Worm (Caenorhabditis elegans) whole organism, early embryonic: ENCODE measurements around the gene Y51H4A.22.

Experiments used
- B0310.2 ChIP-seq: sonication (generic microtip); optimal IDR thresholded peaks from 2 replicates; lab custom pipeline; 2016; ENCODE audit warnings: mild to moderate bottlenecking, missing genetic modification characterization, missing compliant biosample characterization
- F13C5.2 ChIP-seq: sonication (generic microtip); optimal IDR thresholded peaks from 2 replicates; lab custom pipeline; 2017; ENCODE audit warnings: mild to moderate bottlenecking, missing genetic modification characterization, inconsistent platforms, missing compliant biosample characterization
- aly-1 ChIP-seq: sonication (generic microtip); optimal IDR thresholded peaks from 2 replicates; lab custom pipeline; 2016; ENCODE audit warnings: missing genetic modification characterization, missing compliant biosample characterization
- ama-1 ChIP-seq: fragments of 150-350 bp; optimal IDR thresholded peaks from 2 replicates; lab custom pipeline; 2014
- ceh-13 ChIP-seq: fragments of 200-800 bp; sonication (Bioruptor generic); optimal IDR thresholded peaks from 2 replicates; lab custom pipeline; 2018; ENCODE audit warnings: mild to moderate bottlenecking, missing genetic modification characterization, missing compliant biosample characterization
- ceh-36 ChIP-seq: sonication (generic microtip); optimal IDR thresholded peaks from 2 replicates; lab custom pipeline; 2016; ENCODE audit warnings: missing genetic modification characterization, inconsistent platforms, missing compliant biosample characterization
- ets-7 ChIP-seq: sonication (generic microtip); optimal IDR thresholded peaks from 2 replicates; lab custom pipeline; 2016; ENCODE audit warnings: missing genotype, missing genetic modification characterization, missing compliant biosample characterization
- flt-1 ChIP-seq: fragments of 200-800 bp; sonication (Bioruptor generic); IDR thresholded peaks from 2 replicates; pipeline ENCODE4 v1.3.6; 2022; ENCODE audit warnings: missing genetic modification characterization, missing compliant biosample characterization
- hmbx-1 ChIP-seq: sonication (generic microtip); optimal IDR thresholded peaks from 2 replicates; lab custom pipeline; 2016; ENCODE audit warnings: mild to moderate bottlenecking, missing genetic modification characterization, missing compliant biosample characterization
- hmg-4 ChIP-seq: fragments of 200-800 bp; sonication (Bioruptor generic); optimal IDR thresholded peaks from 2 replicates; lab custom pipeline; 2018; ENCODE audit warnings: mild to moderate bottlenecking, missing genetic modification characterization, missing compliant biosample characterization
- hnd-1 ChIP-seq: sonication (generic microtip); optimal IDR thresholded peaks from 2 replicates; lab custom pipeline; 2016; ENCODE audit warnings: missing genetic modification characterization, missing compliant biosample characterization
- pes-1 ChIP-seq: fragments of 200-800 bp; sonication (Bioruptor generic); IDR thresholded peaks from 2 replicates; pipeline ENCODE4 v1.3.6; 2022; ENCODE audit warnings: missing genetic modification reagents, missing genetic modification characterization, missing compliant biosample characterization
- scrt-1 ChIP-seq: fragments of 200-800 bp; sonication (Bioruptor generic); IDR thresholded peaks from 2 replicates; pipeline ENCODE4 v1.3.6; 2022; ENCODE audit warnings: missing genetic modification characterization, missing compliant biosample characterization
- sea-1 ChIP-seq: fragments of 200-800 bp; sonication (Bioruptor generic); conservative IDR thresholded peaks from 2 replicates; pipeline ENCODE4 v1.3.6; 2022; ENCODE audit warnings: missing genetic modification characterization, missing compliant biosample characterization
- tbx-11 ChIP-seq: fragments of 200-800 bp; sonication (Bioruptor generic); IDR thresholded peaks from 2 replicates; pipeline ENCODE4 v1.3.6; 2022; ENCODE audit warnings: missing genetic modification characterization, missing compliant biosample characterization
- tbx-37 ChIP-seq: fragments of 200-800 bp; sonication (Bioruptor generic); conservative IDR thresholded peaks from 2 replicates; pipeline ENCODE4 v1.3.6; 2022; ENCODE audit warnings: missing genetic modification reagents, missing genetic modification characterization, missing compliant biosample characterization
- tra-4 ChIP-seq: sonication (generic microtip); optimal IDR thresholded peaks from 2 replicates; lab custom pipeline; 2017; ENCODE audit warnings: missing genetic modification characterization, missing compliant biosample characterization

Gene Y51H4A.22

ce11 chrIV:16720412-16720811 lies at the start of gene Y51H4A.22:
TSS of gene Y51H4A.22 (plus strand) at chrIV:16720712.
- TF ChIP-seq B0310.2 (no peak), tra-4 (tag; lab: Kevin White, UChicago) (no peak), tbx-37 (no peak), ets-7 (tag; lab: Kevin White, UChicago) (no peak), hnd-1 (tag; lab: Kevin White, UChicago) (no peak), sea-1 (GFP tag; lab: Robert Waterston, UW) (no peak), ceh-36 (tag; lab: Kevin White, UChicago) (no peak), tbx-11 (no peak), hmg-4 (GFP tag; lab: Kevin White, UChicago) (no peak), aly-1 (tag; lab: Kevin White, UChicago) (no peak), ceh-13 (GFP tag; lab: Kevin White, UChicago) (no peak), scrt-1 (GFP tag; lab: Robert Waterston, UW) (no peak), flt-1 (no peak), ama-1 (no peak), F13C5.2 (tag; lab: Kevin White, UChicago) (no peak), pes-1 (GFP tag; lab: Robert Waterston, UW) (no peak), hmbx-1 (tag; lab: Kevin White, UChicago) (no peak)

ce11 chrIV:16681812-16682211 lies 38.7 kb upstream of the Y51H4A.22 start:
- TF ChIP-seq tbx-37: peak; percentile 32; the same call in 1 of the 2 replicates

ce11 chrIV:16684224-16684623 lies 36.3 kb upstream of the Y51H4A.22 start:
- TF ChIP-seq ceh-13 (GFP tag; lab: Kevin White, UChicago): peak; percentile 48
- TF ChIP-seq hmbx-1 (tag; lab: Kevin White, UChicago): no peak
- TF ChIP-seq B0310.2: peak; percentile 8
- TF ChIP-seq tbx-37: peak; percentile 56; the same call in 1 of the 2 replicates
- peak; percentile 54; the same call in 1 of the 2 replicates for TF ChIP-seq tbx-11
- peak; percentile 75 for TF ChIP-seq flt-1
- TF ChIP-seq tra-4 (tag; lab: Kevin White, UChicago): no peak
- TF ChIP-seq hmg-4 (GFP tag; lab: Kevin White, UChicago): no peak
- peak; percentile 57 for TF ChIP-seq ceh-36 (tag; lab: Kevin White, UChicago)
- TF ChIP-seq hnd-1 (tag; lab: Kevin White, UChicago): peak; percentile 30
- TF ChIP-seq F13C5.2 (tag; lab: Kevin White, UChicago): peak; percentile 25
- 0 out of 2 replicates have a peak, but pooled peaks have one; percentile 17 for TF ChIP-seq sea-1 (GFP tag; lab: Robert Waterston, UW)
- no peak for TF ChIP-seq ets-7 (tag; lab: Kevin White, UChicago)
- TF ChIP-seq ama-1: no peak
- peak; percentile 6 for TF ChIP-seq aly-1 (tag; lab: Kevin White, UChicago)
- peak; percentile 69; the same call in 1 of the 2 replicates for TF ChIP-seq scrt-1 (GFP tag; lab: Robert Waterston, UW)
- TF ChIP-seq pes-1 (GFP tag; lab: Robert Waterston, UW): peak; percentile 77

ce11 chrIV:16694567-16694966 lies 25.9 kb upstream of the Y51H4A.22 start, which contains the start of gene Y51H4A.941:
TSS of gene Y51H4A.941 (minus strand) at chrIV:16694667.
- TF ChIP-seq ama-1: no peak
- no peak for TF ChIP-seq tra-4 (tag; lab: Kevin White, UChicago)
- TF ChIP-seq F13C5.2 (tag; lab: Kevin White, UChicago): no peak
- no peak for TF ChIP-seq hmbx-1 (tag; lab: Kevin White, UChicago)
- no peak for TF ChIP-seq hnd-1 (tag; lab: Kevin White, UChicago)
- no peak for TF ChIP-seq aly-1 (tag; lab: Kevin White, UChicago)
- no peak for TF ChIP-seq ets-7 (tag; lab: Kevin White, UChicago)
- no peak for TF ChIP-seq tbx-37
- TF ChIP-seq flt-1: no peak

ce11 chrIV:16696422-16696821 lies 24.1 kb upstream of the Y51H4A.22 start:
- TF ChIP-seq flt-1 (no peak), pes-1 (GFP tag; lab: Robert Waterston, UW) (no peak), hnd-1 (tag; lab: Kevin White, UChicago) (no peak), scrt-1 (GFP tag; lab: Robert Waterston, UW) (no peak), ceh-36 (tag; lab: Kevin White, UChicago) (no peak), sea-1 (GFP tag; lab: Robert Waterston, UW) (no peak), hmg-4 (GFP tag; lab: Kevin White, UChicago) (no peak), aly-1 (tag; lab: Kevin White, UChicago) (no peak), ets-7 (tag; lab: Kevin White, UChicago) (no peak), tbx-37 (no peak), ceh-13 (GFP tag; lab: Kevin White, UChicago) (no peak), ama-1 (no peak), tra-4 (tag; lab: Kevin White, UChicago) (no peak), F13C5.2 (tag; lab: Kevin White, UChicago) (no peak), B0310.2 (no peak), hmbx-1 (tag; lab: Kevin White, UChicago) (no peak)

ce11 chrIV:16706950-16707349 lies 13.6 kb upstream of the Y51H4A.22 start:
- TF ChIP-seq flt-1 (no peak), tra-4 (tag; lab: Kevin White, UChicago) (no peak), ceh-13 (GFP tag; lab: Kevin White, UChicago) (no peak), B0310.2 (no peak), F13C5.2 (tag; lab: Kevin White, UChicago) (no peak), ceh-36 (tag; lab: Kevin White, UChicago) (no peak), tbx-37 (no peak), scrt-1 (GFP tag; lab: Robert Waterston, UW) (no peak), ets-7 (tag; lab: Kevin White, UChicago) (no peak), hnd-1 (tag; lab: Kevin White, UChicago) (no peak), tbx-11 (no peak), ama-1 (no peak), aly-1 (tag; lab: Kevin White, UChicago) (no peak), pes-1 (GFP tag; lab: Robert Waterston, UW) (no peak), hmbx-1 (tag; lab: Kevin White, UChicago) (no peak), hmg-4 (GFP tag; lab: Kevin White, UChicago) (no peak), sea-1 (GFP tag; lab: Robert Waterston, UW) (no peak)

ce11 chrIV:16709713-16710112 lies 10.8 kb upstream of the Y51H4A.22 start:
- no peak for TF ChIP-seq flt-1
- TF ChIP-seq hmg-4 (GFP tag; lab: Kevin White, UChicago): no peak
- no peak for TF ChIP-seq hmbx-1 (tag; lab: Kevin White, UChicago)
- TF ChIP-seq pes-1 (GFP tag; lab: Robert Waterston, UW): no peak
- no peak for TF ChIP-seq ama-1
- TF ChIP-seq ceh-36 (tag; lab: Kevin White, UChicago): no peak
- no peak for TF ChIP-seq ets-7 (tag; lab: Kevin White, UChicago)
